Fruit fly (Drosophila melanogaster): Measurements from ENCODE around the gene HDAC11.

HDAC11 gene

DNA sequence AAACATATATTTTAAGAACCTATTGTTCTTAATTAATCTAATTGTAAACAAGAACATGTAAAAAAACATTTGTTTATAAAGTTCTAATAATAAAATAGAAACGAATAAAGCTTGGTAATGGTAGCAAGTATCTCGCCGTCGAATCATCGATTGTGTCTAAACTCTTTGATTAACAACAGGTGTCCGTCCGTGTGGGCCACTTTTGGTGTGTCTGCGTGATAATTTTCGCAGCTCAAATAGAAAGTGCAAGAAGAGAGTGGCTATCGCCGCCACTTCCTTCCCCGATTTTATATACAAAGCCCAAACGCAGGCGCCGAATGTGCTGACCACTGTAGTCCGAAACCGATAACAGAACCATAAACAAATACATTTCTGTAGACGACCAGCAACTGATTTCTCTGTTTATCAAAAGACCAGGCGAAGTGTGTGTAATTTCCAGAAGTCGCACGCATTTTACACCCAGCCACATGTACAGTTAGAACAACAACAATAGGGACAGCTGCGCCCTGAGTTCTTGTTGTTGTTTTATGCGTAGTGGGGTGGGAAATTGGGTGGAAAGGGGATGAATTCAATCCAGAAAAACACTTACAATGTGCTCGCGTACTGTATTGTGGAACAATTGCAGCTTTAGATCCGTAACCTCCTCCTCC is 42.9 kb downstream of the HDAC11 start:
- TF ChIP-seq fkh (GFP tag; optimal IDR thresholded peaks at IDR 0.05) (peak; percentile 55), Hr39 (GFP tag; optimal IDR thresholded peaks at IDR 0.05) (no peak), achi (GFP tag; optimal IDR thresholded peaks at IDR 0.05) (no peak), CG31627 (GFP tag; optimal IDR thresholded peaks at IDR 0.05) (no peak), Ets96B (tag; optimal IDR thresholded peaks at IDR 0.05) (no peak), CG6163 (GFP tag; IDR thresholded peaks at IDR 0.05) (0 out of 3 replicates have a peak, but pooled peaks have one; percentile 10), Hr38 (GFP tag; optimal IDR thresholded peaks at IDR 0.05) (no peak), Smox (GFP tag; optimal IDR thresholded peaks at IDR 0.05) (no peak), Eip78C (GFP tag) (peak; percentile 49)

dm6 chr3R:24812394-24812793 is 43.6 kb downstream of the HDAC11 start:
- TF ChIP-seq Ets96B (tag; optimal IDR thresholded peaks at IDR 0.05) = no peak
- TF ChIP-seq CG34406 (GFP tag; optimal IDR thresholded peaks at IDR 0.05) = no peak
- TF ChIP-seq pdm3 (GFP tag; optimal IDR thresholded peaks at IDR 0.05) = no peak
- TF ChIP-seq Eip78C (GFP tag) = no peak
- TF ChIP-seq CG8119 (GFP tag; IDR thresholded peaks at IDR 0.05) = no peak
- TF ChIP-seq CG32006 (GFP tag; optimal IDR thresholded peaks at IDR 0.05) = no peak
- no peak for TF ChIP-seq CG6276 (GFP tag; optimal IDR thresholded peaks at IDR 0.05)
- TF ChIP-seq OdsH (GFP tag; optimal IDR thresholded peaks at IDR 0.05) = no peak
- TF ChIP-seq Hr39 (GFP tag; optimal IDR thresholded peaks at IDR 0.05) = no peak
- TF ChIP-seq salr (GFP tag; optimal IDR thresholded peaks at IDR 0.05) = no peak
- TF ChIP-seq spab (GFP tag; optimal IDR thresholded peaks at IDR 0.05) = no peak
- TF ChIP-seq Lpt (GFP tag; optimal IDR thresholded peaks at IDR 0.05) = no peak
- TF ChIP-seq Smox (GFP tag; optimal IDR thresholded peaks at IDR 0.05) = no peak
- no peak for TF ChIP-seq CG4318 (GFP tag; optimal IDR thresholded peaks at IDR 0.05)
- no peak for TF ChIP-seq CG3032 (tag; optimal IDR thresholded peaks at IDR 0.05)
- TF ChIP-seq fd59A (GFP tag; optimal IDR thresholded peaks at IDR 0.05) = no peak

- peak; percentile 97 for TF ChIP-seq Eip78C (GFP tag)
- peak; percentile 85 for TF ChIP-seq CG3032 (tag; optimal IDR thresholded peaks at IDR 0.05)
- peak; percentile 53 for TF ChIP-seq CG11902 (GFP tag; optimal IDR thresholded peaks at IDR 0.05)
- TF ChIP-seq Sox15 (GFP tag; optimal IDR thresholded peaks at IDR 0.05) = peak; percentile 73
- TF ChIP-seq CG8319 (GFP tag; optimal IDR thresholded peaks at IDR 0.05) = peak; percentile 65
- peak in 1 of 2 experiments; percentile 91 for TF ChIP-seq salr (GFP tag; optimal IDR thresholded peaks at IDR 0.05)
- TF ChIP-seq net (GFP tag; optimal IDR thresholded peaks at IDR 0.05) = peak; percentile 89
- TF ChIP-seq OdsH (GFP tag; optimal IDR thresholded peaks at IDR 0.05) = no peak
- TF ChIP-seq Eip75B (GFP tag; optimal IDR thresholded peaks at IDR 0.05) = peak; percentile 92
- no peak for TF ChIP-seq Blimp-1 (GFP tag; optimal IDR thresholded peaks at IDR 0.05)
- no peak for TF ChIP-seq Eip93F (GFP tag; optimal IDR thresholded peaks at IDR 0.05)
- no peak for TF ChIP-seq svp (GFP tag)
- peak; percentile 74 for TF ChIP-seq CG8632 (GFP tag; optimal IDR thresholded peaks at IDR 0.05)
- TF ChIP-seq CG16779 (tag; optimal IDR thresholded peaks at IDR 0.05) = peak; percentile 87
- TF ChIP-seq CG6808 (GFP tag; optimal IDR thresholded peaks at IDR 0.05) = no peak
- peak; percentile 52 for TF ChIP-seq fd85E (GFP tag; optimal IDR thresholded peaks at IDR 0.05)
- peak; percentile 67 for TF ChIP-seq Lpt (GFP tag; optimal IDR thresholded peaks at IDR 0.05)
- TF ChIP-seq dsx (GFP tag; optimal IDR thresholded peaks at IDR 0.05; ENCODE audit: poor library complexity, severe bottlenecking) = peak; percentile 86
- TF ChIP-seq CG32006 (GFP tag; optimal IDR thresholded peaks at IDR 0.05) = peak; percentile 96
- TF ChIP-seq Sox102F (GFP tag; optimal IDR thresholded peaks at IDR 0.05) = no peak
- TF ChIP-seq fd59A (GFP tag; optimal IDR thresholded peaks at IDR 0.05) = peak; percentile 80
- peak; percentile 85 for TF ChIP-seq CG6276 (GFP tag; optimal IDR thresholded peaks at IDR 0.05)
- TF ChIP-seq CG15336 (GFP tag; IDR thresholded peaks at IDR 0.05) = peak; percentile 90
- TF ChIP-seq vri (GFP tag; optimal IDR thresholded peaks at IDR 0.05) = peak; percentile 87
- TF ChIP-seq Gug (GFP tag; IDR thresholded peaks at IDR 0.05) = peak; percentile 95
- TF ChIP-seq CG6792 (GFP tag; optimal IDR thresholded peaks at IDR 0.05) = peak; percentile 86
- TF ChIP-seq CG4318 (GFP tag; optimal IDR thresholded peaks at IDR 0.05) = no peak
- peak; percentile 89 for TF ChIP-seq acj6 (GFP tag; optimal IDR thresholded peaks at IDR 0.05)
- TF ChIP-seq CG11762 (GFP tag; optimal IDR thresholded peaks at IDR 0.05; ENCODE audit: insufficient read depth) = peak; percentile 84
- peak; percentile 98 for TF ChIP-seq eg (GFP tag; IDR thresholded peaks at IDR 0.05)
- TF ChIP-seq lz (GFP tag; optimal IDR thresholded peaks at IDR 0.05) = peak; percentile 87
- TF ChIP-seq achi (GFP tag; optimal IDR thresholded peaks at IDR 0.05) = peak; percentile 87
- peak; percentile 84 for TF ChIP-seq dac (GFP tag; optimal IDR thresholded peaks at IDR 0.05)
These were observed 45.0 kb downstream of the HDAC11 start for dm6 chr3R:24810844-24811625.
